Fruit fly (Drosophila melanogaster): ENCODE results near the gene CG34448.
A peak's percentile ranks its signal among the peaks of the same experiment; 100 is the strongest.

The CG34448 gene

dm6 chr2L:2373818-2374746, 43.7 kb downstream of the CG34448 start, which contains the start of the genes CG3609 and CG15390 (continued):
- TF ChIP-seq gcm2 (GFP tag; optimal IDR thresholded peaks at IDR 0.05) (peak; percentile 68), CG32767 (GFP tag; IDR thresholded peaks at IDR 0.05) (peak; percentile 62), fru (optimal IDR thresholded peaks at IDR 0.05) (no peak), Aef1 (GFP tag; IDR thresholded peaks at IDR 0.05) (peak; percentile 45; the same call in 1 of the 3 replicates), maf-S (GFP tag; optimal IDR thresholded peaks at IDR 0.05) (peak; percentile 90), bsh (GFP tag; optimal IDR thresholded peaks at IDR 0.05) (peak; percentile 68 to 79), CG3995 (GFP tag; optimal IDR thresholded peaks at IDR 0.05) (peak; percentile 31), Dp (GFP tag; optimal IDR thresholded peaks at IDR 0.05) (peak; percentile 25), sna (GFP tag; IDR thresholded peaks at IDR 0.05; ENCODE audit: partially characterized antibody) (no peak), CG4617 (GFP tag; optimal IDR thresholded peaks at IDR 0.05; ENCODE audit: borderline replicate concordance) (peak; percentile 85), CG14441 (GFP tag; IDR thresholded peaks at IDR 0.05) (peak; percentile 75), yki (optimal IDR thresholded peaks at IDR 0.05) (no peak), Chrac-16 (GFP tag; optimal IDR thresholded peaks at IDR 0.05) (peak; percentile 83), CG10366 (GFP tag; IDR thresholded peaks at IDR 0.05) (peak; percentile 77), HLH3B (GFP tag; IDR thresholded peaks at IDR 0.05) (peak; percentile 76), CG12659 (GFP tag; optimal IDR thresholded peaks at IDR 0.05) (peak; percentile 75), wdn (GFP tag; IDR thresholded peaks at IDR 0.05) (peak; percentile 69), CG7839 (tag; optimal IDR thresholded peaks at IDR 0.05) (peak; percentile 64), da (GFP tag; optimal IDR thresholded peaks at IDR 0.05) (peak; percentile 44), wek (GFP tag; optimal IDR thresholded peaks at IDR 0.05) (peak; percentile 69), CG9932 (GFP tag; IDR thresholded peaks at IDR 0.05) (peak; percentile 97), ro (GFP tag; IDR thresholded peaks at IDR 0.05) (no peak), sug (tag; optimal IDR thresholded peaks at IDR 0.05) (peak; percentile 85), kah (GFP tag; optimal IDR thresholded peaks at IDR 0.05) (peak; percentile 6), Gug (GFP tag; IDR thresholded peaks at IDR 0.05) (peak; percentile 92), CG7271 (tag; optimal IDR thresholded peaks at IDR 0.05) (no peak), CG17385 (GFP tag; optimal IDR thresholded peaks at IDR 0.05) (peak; percentile 99), CG8924 (tag; optimal IDR thresholded peaks at IDR 0.05) (peak; percentile 86), mirr (GFP tag; optimal IDR thresholded peaks at IDR 0.05) (peak; percentile 92), Med (GFP tag) (peak; percentile 99), Bteb2 (GFP tag; optimal IDR thresholded peaks at IDR 0.05) (peak; percentile 87), Pdp1 (GFP tag; optimal IDR thresholded peaks at IDR 0.05) (peak; percentile 83 to 92), CG33213 (GFP tag; optimal IDR thresholded peaks at IDR 0.05) (peak; percentile 91), Hr51 (GFP tag; optimal IDR thresholded peaks at IDR 0.05) (peak; percentile 81 to 92), Dek (tag; optimal IDR thresholded peaks at IDR 0.05) (peak; percentile 82), CG17359 (tag; optimal IDR thresholded peaks at IDR 0.05) (peak; percentile 62), chinmo (GFP tag; IDR thresholded peaks at IDR 0.05; ENCODE audit: partially characterized antibody) (0 out of 4 replicates have a peak, but pooled peaks have one; percentile 54), Neu2 (GFP tag; optimal IDR thresholded peaks at IDR 0.05; ENCODE audit: borderline replicate concordance) (no peak), Rfx (GFP tag; IDR thresholded peaks at IDR 0.05) (peak; percentile 98), Usf (GFP tag; optimal IDR thresholded peaks at IDR 0.05) (peak; percentile 44), luna (GFP tag; optimal IDR thresholded peaks at IDR 0.05) (peak; percentile 81), cwo (GFP tag; optimal IDR thresholded peaks at IDR 0.05) (peak; percentile 8), CG1832 (GFP tag; optimal IDR thresholded peaks at IDR 0.05) (no peak), CG16779 (GFP tag; IDR thresholded peaks at IDR 0.05) (peak; percentile 92), Kr (GFP tag; optimal IDR thresholded peaks at IDR 0.05) (no peak), Max (GFP tag; optimal IDR thresholded peaks at IDR 0.05) (peak; percentile 72), CG8765 (GFP tag; IDR thresholded peaks at IDR 0.05) (peak; percentile 72), grn (GFP tag; optimal IDR thresholded peaks at IDR 0.05) (peak; percentile 40), ken (GFP tag; IDR thresholded peaks at IDR 0.05) (peak; percentile 88)
